Fruit fly (Drosophila melanogaster): ENCODE results near the gene Or85f.
A peak's percentile ranks its signal among the peaks of the same experiment; 100 is the strongest.

Or85f gene

DNA sequence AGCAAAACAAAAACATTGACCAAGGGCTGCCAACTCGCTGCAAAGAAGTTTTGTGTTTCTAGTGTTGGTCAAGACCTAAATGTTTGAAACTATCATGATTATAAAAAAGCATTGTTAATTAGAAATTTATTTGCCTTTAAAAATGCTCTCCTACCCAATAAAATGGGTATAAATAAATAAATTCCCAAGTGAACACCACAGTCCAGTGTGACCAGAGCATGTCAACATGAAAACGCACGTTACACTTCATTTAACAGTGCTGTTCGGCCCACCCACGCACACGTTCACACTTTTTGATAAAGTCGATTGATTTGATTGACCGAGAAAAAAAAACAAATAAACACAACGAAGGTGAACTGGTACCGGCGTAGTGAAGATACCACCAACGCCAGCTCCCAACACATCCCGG lies 6.1 kb downstream of the Or85f start, which contains the start of the genes CG9356, BBIP1 and CG8135 (continued):
- TF ChIP-seq ac (GFP tag; optimal IDR thresholded peaks at IDR 0.05) (no peak), Nf-YA (GFP tag; IDR thresholded peaks at IDR 0.05) (peak; percentile 30; the same call in 1 of the 2 replicates), CG4360 (GFP tag; IDR thresholded peaks at IDR 0.05) (peak; percentile 36; the same call in 1 of the 2 replicates), CG2712 (tag; optimal IDR thresholded peaks at IDR 0.05) (peak; percentile 79), Ssrp (tag; optimal IDR thresholded peaks at IDR 0.05) (peak; percentile 45), D (optimal IDR thresholded peaks at IDR 0.05) (no peak), D (GFP tag; optimal IDR thresholded peaks at IDR 0.05) (peak; percentile 19), Neu2 (GFP tag; optimal IDR thresholded peaks at IDR 0.05; ENCODE audit: borderline replicate concordance) (peak; percentile 26), CG3726 (GFP tag; IDR thresholded peaks at IDR 0.05) (no peak), rib (GFP tag; IDR thresholded peaks at IDR 0.05) (no peak), Aef1 (GFP tag; IDR thresholded peaks at IDR 0.05) (peak; percentile 53; the same call in 2 of the 3 replicates), CG13894 (tag; optimal IDR thresholded peaks at IDR 0.05) (no peak), Hmx (GFP tag; optimal IDR thresholded peaks at IDR 0.05) (no peak), pb (GFP tag; optimal IDR thresholded peaks at IDR 0.05) (peak; percentile 23), B-H2 (GFP tag; optimal IDR thresholded peaks at IDR 0.05) (peak; percentile 74), Usf (GFP tag; optimal IDR thresholded peaks at IDR 0.05) (no peak), CG8765 (GFP tag; IDR thresholded peaks at IDR 0.05) (peak; percentile 40; the same call in 1 of the 2 replicates), CG3281 (GFP tag; optimal IDR thresholded peaks at IDR 0.05) (peak; percentile 63), slp2 (GFP tag; optimal IDR thresholded peaks at IDR 0.05) (peak; percentile 73), kay (GFP tag; optimal IDR thresholded peaks at IDR 0.05) (peak; percentile 57), CG12219 (GFP tag; optimal IDR thresholded peaks at IDR 0.05) (no peak), CG18619 (GFP tag; optimal IDR thresholded peaks at IDR 0.05) (peak; percentile 39), chn (GFP tag; optimal IDR thresholded peaks at IDR 0.05) (peak; percentile 90), lov (optimal IDR thresholded peaks at IDR 0.05) (no peak), lov (GFP tag; IDR thresholded peaks at IDR 0.05) (no peak), CG18599 (GFP tag; optimal IDR thresholded peaks at IDR 0.05) (peak; percentile 66), Adf1 (GFP tag; IDR thresholded peaks at IDR 0.05) (peak; percentile 29; the same call in 1 of the 2 replicates), mam (GFP tag; optimal IDR thresholded peaks at IDR 0.05) (peak; percentile 86), croc (GFP tag; conservative IDR thresholded peaks at IDR 0.05) (no peak; the same call in 2 of the 3 replicates), cwo (GFP tag; optimal IDR thresholded peaks at IDR 0.05) (peak; percentile 26), CG9437 (GFP tag; optimal IDR thresholded peaks at IDR 0.05) (no peak), CoRest (tag; optimal IDR thresholded peaks at IDR 0.05) (peak; percentile 72), HLH54F (GFP tag; optimal IDR thresholded peaks at IDR 0.05) (peak; percentile 87), CG3065 (GFP tag; optimal IDR thresholded peaks at IDR 0.05) (peak; percentile 64), Lhr (GFP tag; optimal IDR thresholded peaks at IDR 0.05) (peak; percentile 84), CG17328 (GFP tag; IDR thresholded peaks at IDR 0.05) (peak; percentile 64), Taf1 (GFP tag; IDR thresholded peaks at IDR 0.05) (no peak), eve (GFP tag; optimal IDR thresholded peaks at IDR 0.05) (no peak), en (GFP tag; optimal IDR thresholded peaks at IDR 0.05) (peak; percentile 73), al (GFP tag; IDR thresholded peaks at IDR 0.05) (peak; percentile 28; the same call in 1 of the 2 replicates), BtbVII (GFP tag; optimal IDR thresholded peaks at IDR 0.05) (peak; percentile 2), CG10267 (tag; optimal IDR thresholded peaks at IDR 0.05) (peak; percentile 99), dysf (GFP tag; IDR thresholded peaks at IDR 0.05) (peak; percentile 59; the same call in 1 of the 3 replicates), CG4404 (GFP tag; IDR thresholded peaks at IDR 0.05) (peak; percentile 37; the same call in 1 of the 2 replicates), CG32767 (GFP tag; IDR thresholded peaks at IDR 0.05) (no peak), CG9215 (GFP tag; IDR thresholded peaks at IDR 0.05) (0 out of 2 replicates have a peak, but pooled peaks have one; percentile 36), Oli (tag; optimal IDR thresholded peaks at IDR 0.05) (no peak), dan (GFP tag; IDR thresholded peaks at IDR 0.05) (no peak), Dfd (GFP tag; optimal IDR thresholded peaks at IDR 0.05) (no peak), Ada2b (GFP tag; IDR thresholded peaks at IDR 0.05) (peak; percentile 47; the same call in 1 of the 2 replicates), CG15073 (GFP tag; optimal IDR thresholded peaks at IDR 0.05) (no peak), odd (GFP tag; optimal IDR thresholded peaks at IDR 0.05) (no peak)
